Fruit fly (Drosophila melanogaster) whole organism: ENCODE data around the gene CG33271.

Experiments
- CG8478 ChIP-seq: fragments of >200 bp; optimal IDR thresholded peaks from 2 replicates; lab custom pipeline; 2018; ENCODE audit warnings: inconsistent platforms
- Dll ChIP-seq: fragments of >200 bp; optimal IDR thresholded peaks from 2 replicates; lab custom pipeline; 2017
- EcR ChIP-seq, 2 experiments: fragments of >200 bp; optimal IDR thresholded peaks; 2 replicates each; lab custom pipeline; 2017; ENCODE audit warnings: missing biosample characterization in 2 of 2, missing genetic modification characterization in 2 of 2, missing genetic modification reagents in 2 of 2
- pan ChIP-seq: fragments of >200 bp; optimal IDR thresholded peaks from 2 replicates; lab custom pipeline; 2017
- psq ChIP-seq: fragments of >200 bp; optimal IDR thresholded peaks from 2 replicates; lab custom pipeline; 2017
- usp ChIP-seq: fragments of >200 bp; optimal IDR thresholded peaks from 2 replicates; lab custom pipeline; 2017; ENCODE audit warnings: missing biosample characterization, missing genetic modification characterization, mixed read lengths

dm6 chr3L:11536767-11537419 lies 40.4 kb downstream of the CG33271 start:
- no peak for TF ChIP-seq psq
- TF ChIP-seq CG8478 (lab: Kevin White, UChicago): no peak
- TF ChIP-seq Dll (lab: Kevin White, UChicago): no peak
- TF ChIP-seq pan (lab: Kevin White, UChicago): no peak
- TF ChIP-seq usp: no peak
- TF ChIP-seq EcR (GFP tag; optimal IDR thresholded peaks at IDR 0.05; lab: Kevin White, UChicago): no peak
